Fruit fly (Drosophila melanogaster) whole organism, prepupa: ENCODE measurements around the gene plum.

Experiments
- Blimp-1 ChIP-seq: fragments of 200-800 bp; sonication (Bioruptor generic); optimal IDR thresholded peaks from 3 replicates; lab custom pipeline; 2017; ENCODE audit warnings: missing biosample characterization, missing genetic modification characterization, mild to moderate bottlenecking, moderate library complexity, missing genetic modification reagents
- CG10631 ChIP-seq: fragments of 200-800 bp; sonication (Bioruptor generic); optimal IDR thresholded peaks from 2 replicates; lab custom pipeline; 2016; ENCODE audit warnings: missing biosample characterization, missing genetic modification characterization
- CG11762 ChIP-seq: fragments of 200-800 bp; sonication (Bioruptor generic); optimal IDR thresholded peaks from 3 replicates; lab custom pipeline; 2016; ENCODE audit warnings: missing biosample characterization, missing genetic modification characterization; ENCODE audit not compliant: insufficient read depth
- CG11902 ChIP-seq: fragments of 200-800 bp; sonication (Bioruptor generic); optimal IDR thresholded peaks from 3 replicates; lab custom pipeline; 2016; ENCODE audit warnings: missing biosample characterization, missing genetic modification characterization
- CG15336 ChIP-seq: fragments of 200-800 bp; sonication (Bioruptor generic); IDR thresholded peaks from 2 replicates; pipeline ENCODE4 v1.3.6; 2022; ENCODE audit warnings: missing biosample characterization, missing genetic modification characterization
- CG1621 ChIP-seq: fragments of 200-800 bp; sonication (Bioruptor generic); optimal IDR thresholded peaks from 3 replicates; lab custom pipeline; 2018; ENCODE audit warnings: missing biosample characterization, mild to moderate bottlenecking, missing genetic modification characterization
- CG16779 ChIP-seq: fragments of 200-800 bp; sonication (Bioruptor generic); optimal IDR thresholded peaks from 3 replicates; lab custom pipeline; 2017; ENCODE audit warnings: missing biosample characterization, mild to moderate bottlenecking, missing genetic modification characterization
- CG3032 ChIP-seq: fragments of 200-800 bp; optimal IDR thresholded peaks from 2 replicates; lab custom pipeline; 2019; ENCODE audit warnings: missing biosample characterization, mild to moderate bottlenecking, missing genetic modification characterization, moderate library complexity
- CG31627 ChIP-seq: fragments of 200-800 bp; sonication (Bioruptor generic); optimal IDR thresholded peaks from 3 replicates; lab custom pipeline; 2016; ENCODE audit warnings: missing biosample characterization, missing genetic modification characterization
- CG32006 ChIP-seq: fragments of 200-800 bp; sonication (Bioruptor generic); optimal IDR thresholded peaks from 3 replicates; lab custom pipeline; 2017; ENCODE audit warnings: missing biosample characterization, mild to moderate bottlenecking, missing genetic modification characterization
- CG3919 ChIP-seq: fragments of 200-800 bp; sonication (Bioruptor generic); optimal IDR thresholded peaks from 3 replicates; lab custom pipeline; 2016; ENCODE audit warnings: missing biosample characterization, missing genetic modification characterization
- CG4318 ChIP-seq: fragments of 200-800 bp; sonication (Bioruptor generic); optimal IDR thresholded peaks from 3 replicates; lab custom pipeline; 2017; ENCODE audit warnings: missing biosample characterization, mild to moderate bottlenecking, missing genetic modification characterization
- CG6163 ChIP-seq: fragments of 200-800 bp; sonication (Bioruptor generic); IDR thresholded peaks from 3 replicates; pipeline ENCODE4 v1.3.6; 2022; ENCODE audit warnings: missing biosample characterization, missing genetic modification characterization
- CG6276 ChIP-seq: fragments of 200-800 bp; sonication (Bioruptor generic); optimal IDR thresholded peaks from 2 replicates; lab custom pipeline; 2017; ENCODE audit warnings: missing biosample characterization, mild to moderate bottlenecking, missing genetic modification characterization
- CG6792 ChIP-seq: fragments of 200-800 bp; sonication (Bioruptor generic); optimal IDR thresholded peaks from 3 replicates; lab custom pipeline; 2016; ENCODE audit warnings: missing biosample characterization, missing genetic modification characterization
- CG6854 ChIP-seq: fragments of 200-800 bp; sonication (Bioruptor generic); optimal IDR thresholded peaks from 2 replicates; lab custom pipeline; 2017; ENCODE audit warnings: missing biosample characterization, mild to moderate bottlenecking, missing genetic modification characterization
- CG7368 ChIP-seq: fragments of 200-800 bp; sonication (Bioruptor generic); optimal IDR thresholded peaks from 3 replicates; lab custom pipeline; 2016; ENCODE audit warnings: missing biosample characterization, missing genetic modification characterization
- CG8119 ChIP-seq: fragments of 200-800 bp; sonication (Bioruptor generic); IDR thresholded peaks from 3 replicates; pipeline ENCODE4 v1.3.6; 2022; ENCODE audit warnings: missing biosample characterization, missing genetic modification characterization
- CG8319 ChIP-seq: fragments of 200-800 bp; sonication (Bioruptor generic); optimal IDR thresholded peaks from 3 replicates; lab custom pipeline; 2016; ENCODE audit warnings: missing biosample characterization, missing genetic modification characterization
- CG8632 ChIP-seq: fragments of 200-800 bp; sonication (Bioruptor generic); optimal IDR thresholded peaks from 3 replicates; lab custom pipeline; 2016; ENCODE audit warnings: missing biosample characterization, missing genetic modification characterization
- CG9139 ChIP-seq: fragments of 200-800 bp; sonication (Bioruptor generic); optimal IDR thresholded peaks from 3 replicates; lab custom pipeline; 2017; ENCODE audit warnings: missing biosample characterization, mild to moderate bottlenecking, missing genetic modification characterization
- Eip75B ChIP-seq: fragments of 200-800 bp; sonication (Bioruptor generic); optimal IDR thresholded peaks from 3 replicates; lab custom pipeline; 2016; ENCODE audit warnings: missing biosample characterization, missing genetic modification characterization
- Eip78C ChIP-seq: fragments of 200-800 bp; sonication (Bioruptor generic); peaks from one replicate; lab custom pipeline; 2016; ENCODE audit warnings: missing biosample characterization, missing genetic modification characterization
- Eip93F ChIP-seq: fragments of 200-800 bp; sonication (Bioruptor generic); optimal IDR thresholded peaks from 2 replicates; lab custom pipeline; 2016; ENCODE audit warnings: missing biosample characterization, mild to moderate bottlenecking, missing genetic modification characterization
- Ets96B ChIP-seq: fragments of 200-800 bp; optimal IDR thresholded peaks from 2 replicates; lab custom pipeline; 2019; ENCODE audit warnings: missing biosample characterization, mild to moderate bottlenecking, missing genetic modification characterization, moderate library complexity
- Gug ChIP-seq: fragments of 200-800 bp; sonication (Bioruptor generic); IDR thresholded peaks from 2 replicates; pipeline ENCODE4 v1.3.6; 2022; ENCODE audit warnings: missing biosample characterization, missing genetic modification characterization
- Hr39 ChIP-seq: fragments of 200-800 bp; sonication (Bioruptor generic); optimal IDR thresholded peaks from 2 replicates; lab custom pipeline; 2016; ENCODE audit warnings: missing biosample characterization, missing genetic modification characterization
- Hr4 ChIP-seq: fragments of 200-800 bp; sonication (Bioruptor generic); optimal IDR thresholded peaks from 3 replicates; lab custom pipeline; 2016; ENCODE audit warnings: missing biosample characterization, missing genetic modification characterization
- Met ChIP-seq: fragments of 200-800 bp; sonication (Bioruptor generic); optimal IDR thresholded peaks from 3 replicates; lab custom pipeline; 2016; ENCODE audit warnings: missing biosample characterization, missing genetic modification characterization
- OdsH ChIP-seq: fragments of 200-800 bp; sonication (Bioruptor generic); optimal IDR thresholded peaks from 3 replicates; lab custom pipeline; 2016; ENCODE audit warnings: missing biosample characterization, missing genetic modification characterization
- Smox ChIP-seq: fragments of 200-800 bp; sonication (Bioruptor generic); optimal IDR thresholded peaks from 3 replicates; lab custom pipeline; 2016; ENCODE audit warnings: missing biosample characterization, missing genetic modification characterization
- Sox14 ChIP-seq: fragments of 200-800 bp; sonication (Bioruptor generic); optimal IDR thresholded peaks from 3 replicates; lab custom pipeline; 2016; ENCODE audit warnings: missing biosample characterization, missing genetic modification characterization
- Sox15 ChIP-seq: fragments of 200-800 bp; sonication (Bioruptor generic); optimal IDR thresholded peaks from 3 replicates; lab custom pipeline; 2016; ENCODE audit warnings: missing biosample characterization, missing genetic modification characterization
- achi ChIP-seq: fragments of 200-800 bp; sonication (Bioruptor generic); optimal IDR thresholded peaks from 3 replicates; lab custom pipeline; 2016; ENCODE audit warnings: missing biosample characterization, missing genetic modification characterization
- acj6 ChIP-seq: fragments of 200-800 bp; sonication (Bioruptor generic); optimal IDR thresholded peaks from 3 replicates; lab custom pipeline; 2016; ENCODE audit warnings: missing biosample characterization, missing genetic modification characterization
- dac ChIP-seq: fragments of 200-800 bp; sonication (Bioruptor generic); optimal IDR thresholded peaks from 2 replicates; lab custom pipeline; 2017; ENCODE audit warnings: missing biosample characterization, mild to moderate bottlenecking, missing genetic modification characterization
- dsx ChIP-seq: fragments of 200-800 bp; optimal IDR thresholded peaks from 3 replicates; lab custom pipeline; 2019; ENCODE audit warnings: missing biosample characterization, mild to moderate bottlenecking, missing genetic modification characterization, moderate library complexity; ENCODE audit not compliant: poor library complexity, severe bottlenecking
- eg ChIP-seq: fragments of 200-800 bp; sonication (Bioruptor generic); IDR thresholded peaks from 3 replicates; pipeline ENCODE4 v1.3.6; 2022; ENCODE audit warnings: missing biosample characterization, missing genetic modification characterization
- esn ChIP-seq: fragments of 200-800 bp; sonication (Bioruptor generic); optimal IDR thresholded peaks from 2 replicates; lab custom pipeline; 2016; ENCODE audit warnings: missing biosample characterization, mild to moderate bottlenecking, missing genetic modification characterization, moderate library complexity
- fkh ChIP-seq: fragments of 200-800 bp; sonication (Bioruptor generic); optimal IDR thresholded peaks from 3 replicates; lab custom pipeline; 2017; ENCODE audit warnings: missing biosample characterization, mild to moderate bottlenecking, missing genetic modification characterization, moderate library complexity
- lz ChIP-seq: fragments of 200-800 bp; sonication (Bioruptor generic); optimal IDR thresholded peaks from 3 replicates; lab custom pipeline; 2016; ENCODE audit warnings: missing biosample characterization, missing genetic modification characterization
- net ChIP-seq: fragments of 200-800 bp; sonication (Bioruptor generic); optimal IDR thresholded peaks from 3 replicates; lab custom pipeline; 2016; ENCODE audit warnings: missing biosample characterization, missing genetic modification characterization
- pdm3 ChIP-seq: fragments of 200-800 bp; sonication (Bioruptor generic); optimal IDR thresholded peaks from 3 replicates; lab custom pipeline; 2016; ENCODE audit warnings: missing biosample characterization, missing genetic modification characterization
- salr ChIP-seq, 2 experiments: fragments of 200-800 bp; sonication (Bioruptor generic); optimal IDR thresholded peaks; 3 replicates each; lab custom pipeline; 2016 to 2018; ENCODE audit warnings: missing biosample characterization in 2 of 2, missing genetic modification characterization in 2 of 2, mild to moderate bottlenecking in 1 of 2
- ss ChIP-seq, 2 experiments: fragments of 200-800 bp; sonication (Bioruptor generic); optimal IDR thresholded peaks; 2 replicates in 1 of 2; 3 replicates in 1 of 2; lab custom pipeline; 2017 to 2018; ENCODE audit warnings: mild to moderate bottlenecking in 2 of 2, missing biosample characterization in 2 of 2, missing genetic modification characterization in 2 of 2, moderate library complexity in 1 of 2
- svp ChIP-seq: fragments of 200-800 bp; sonication (Bioruptor generic); peaks from one replicate; lab custom pipeline; 2016; ENCODE audit warnings: missing biosample characterization, missing genetic modification characterization
- topi ChIP-seq: fragments of 200-800 bp; sonication (Bioruptor generic); optimal IDR thresholded peaks from 3 replicates; lab custom pipeline; 2016; ENCODE audit warnings: missing biosample characterization, missing genetic modification characterization

Gene plum

dm6 chr3R:26566816-26567215, 31.8 kb upstream of the plum start:
- TF ChIP-seq CG8119 (GFP tag; lab: Robert Waterston, UW) (peak; percentile 16; the same call in 1 of the 3 replicates), eg (peak; percentile 66; the same call in 2 of the 3 replicates), Met (no peak), Ets96B (no peak), Hr39 (no peak), fkh (GFP tag; lab: Kevin White, UChicago) (peak; percentile 30), CG3919 (GFP tag; lab: Kevin White, UChicago) (peak; percentile 6), CG3032 (tag; lab: Kevin White, UChicago) (no peak), Smox (GFP tag; lab: Kevin White, UChicago) (no peak), CG6163 (GFP tag; lab: Robert Waterston, UW) (0 out of 3 replicates have a peak, but pooled peaks have one; percentile 14), CG7368 (no peak), CG10631 (no peak), CG32006 (GFP tag; lab: Kevin White, UChicago) (peak; percentile 12), esn (peak; percentile 12), CG16779 (no peak), CG15336 (GFP tag; lab: Robert Waterston, UW) (peak; percentile 14; the same call in 1 of the 2 replicates)

dm6 chr3R:26557532-26558244, 22.7 kb upstream of the plum start:
- TF ChIP-seq CG11902 (GFP tag; lab: Kevin White, UChicago): peak; percentile 1
- TF ChIP-seq eg: peak; percentile 78
- peak; percentile 39 for TF ChIP-seq net (GFP tag; lab: Kevin White, UChicago)
- peak; percentile 43; the same call in 1 of the 3 replicates for TF ChIP-seq CG8119 (GFP tag; lab: Robert Waterston, UW)
- TF ChIP-seq CG15336 (GFP tag; lab: Robert Waterston, UW): peak; percentile 59
- TF ChIP-seq CG9139 (GFP tag; lab: Kevin White, UChicago): no peak
- peak; percentile 50 for TF ChIP-seq CG6276
- TF ChIP-seq CG1621 (tag; lab: Kevin White, UChicago): no peak
- TF ChIP-seq CG31627 (GFP tag; lab: Kevin White, UChicago): peak; percentile 15
- TF ChIP-seq Sox15 (GFP tag; lab: Kevin White, UChicago): no peak
- peak; percentile 13 for TF ChIP-seq pdm3 (GFP tag; lab: Kevin White, UChicago)
- peak; percentile 82 for TF ChIP-seq Eip78C
- peak; percentile 41 for TF ChIP-seq Hr39
- no peak for TF ChIP-seq achi (GFP tag; lab: Kevin White, UChicago)
- TF ChIP-seq acj6 (GFP tag; lab: Kevin White, UChicago): peak; percentile 20
- TF ChIP-seq CG4318 (GFP tag; lab: Kevin White, UChicago): no peak
- no peak for TF ChIP-seq dsx (GFP tag; lab: Kevin White, UChicago)
- no peak for TF ChIP-seq salr (GFP tag; optimal IDR thresholded peaks at IDR 0.05; lab: Kevin White, UChicago)
- TF ChIP-seq OdsH (GFP tag; lab: Kevin White, UChicago): peak; percentile 33
- TF ChIP-seq CG6854 (GFP tag; lab: Kevin White, UChicago): no peak
- TF ChIP-seq dac (GFP tag; lab: Kevin White, UChicago): peak; percentile 13
- no peak for TF ChIP-seq Blimp-1 (GFP tag; lab: Kevin White, UChicago)
- TF ChIP-seq CG6163 (GFP tag; lab: Robert Waterston, UW): 0 out of 3 replicates have a peak, but pooled peaks have one; percentile 42
- peak; percentile 24 for TF ChIP-seq lz (GFP tag; lab: Kevin White, UChicago)
- TF ChIP-seq svp (GFP tag; lab: Kevin White, UChicago): peak; percentile 66
- TF ChIP-seq CG8319 (GFP tag; lab: Kevin White, UChicago): no peak
- TF ChIP-seq Gug (GFP tag; lab: Robert Waterston, UW): no peak
- TF ChIP-seq ss (GFP tag; optimal IDR thresholded peaks at IDR 0.05; lab: Kevin White, UChicago): no peak
- TF ChIP-seq Met: peak; percentile 29
- TF ChIP-seq Hr4 (GFP tag; lab: Kevin White, UChicago): peak; percentile 56
- TF ChIP-seq esn: peak; percentile 30
- no peak for TF ChIP-seq CG11762 (GFP tag; lab: Kevin White, UChicago)
- peak; percentile 3 for TF ChIP-seq CG6792 (GFP tag; lab: Kevin White, UChicago)
- peak; percentile 10 for TF ChIP-seq Sox14 (GFP tag; lab: Kevin White, UChicago)
- no peak for TF ChIP-seq CG8632 (GFP tag; lab: Kevin White, UChicago)
- no peak for TF ChIP-seq Eip93F
- peak; percentile 6 for TF ChIP-seq CG3919 (GFP tag; lab: Kevin White, UChicago)
- TF ChIP-seq CG32006 (GFP tag; lab: Kevin White, UChicago): peak; percentile 58
- peak; percentile 8 for TF ChIP-seq Eip75B (GFP tag; lab: Kevin White, UChicago)
- TF ChIP-seq topi (GFP tag; lab: Kevin White, UChicago): no peak
